Worm (Caenorhabditis elegans): ENCODE results near the gene B0432.10.
A peak's percentile ranks its signal among the peaks of the same experiment; 100 is the strongest.

The B0432.10 gene

DNA sequence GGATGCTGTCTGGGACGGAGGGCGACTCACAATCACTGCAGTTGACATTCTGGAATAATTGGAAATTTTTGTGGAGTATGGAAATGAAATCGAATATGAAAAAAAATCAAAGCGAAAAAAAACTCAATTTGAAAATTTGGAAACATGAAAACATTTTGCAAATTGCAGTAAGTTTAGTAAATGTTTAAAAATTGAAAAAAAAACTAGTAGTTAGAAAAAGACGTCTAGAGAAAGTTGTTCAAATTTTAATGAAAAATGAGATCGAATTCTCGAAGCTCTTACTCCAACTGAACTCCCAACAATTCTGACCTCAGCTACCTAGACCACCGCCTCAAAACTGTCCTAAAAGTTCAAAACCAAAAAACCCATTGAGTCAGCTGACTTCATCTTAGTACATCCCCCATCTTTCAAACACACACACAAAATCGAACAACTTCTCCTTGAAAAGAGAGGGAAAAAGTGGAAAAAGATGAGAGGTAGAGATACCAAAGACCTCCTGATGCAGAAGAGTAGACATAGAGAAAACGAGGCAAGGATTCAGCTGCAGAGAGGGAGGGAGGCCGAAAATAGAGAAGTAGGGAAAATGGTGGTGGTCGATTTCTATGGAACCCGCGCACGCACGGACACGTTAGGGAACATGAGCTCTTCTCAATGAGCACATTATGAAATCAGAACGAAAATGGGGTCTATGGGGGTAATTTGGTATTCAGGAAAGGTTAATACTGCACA, 37.1 kb upstream of the B0432.10 start, which contains the start of gene K01A2.10:
K01A2.10 (minus strand) TSS at position 51 of the 729 bp plus-strand sequence.
- peak; percentile 21 for TF ChIP-seq hlh-6 (tag; optimal IDR thresholded peaks at IDR 0.05)
- TF ChIP-seq npax-4 (tag; optimal IDR thresholded peaks at IDR 0.05) = no peak
- no peak for TF ChIP-seq K02D7.2 (tag; optimal IDR thresholded peaks at IDR 0.05)
- no peak for TF ChIP-seq pqm-1 (tag; optimal IDR thresholded peaks at IDR 0.05)
- TF ChIP-seq K09A11.1 (tag; optimal IDR thresholded peaks at IDR 0.05; ENCODE audit: insufficient read depth) = no peak
- no peak for TF ChIP-seq unc-3 (GFP tag; conservative IDR thresholded peaks at IDR 0.05)
- TF ChIP-seq unc-3 (tag; optimal IDR thresholded peaks at IDR 0.05) = no peak
- TF ChIP-seq pros-1 (tag; optimal IDR thresholded peaks at IDR 0.05) = no peak
- TF ChIP-seq sdc-2 (tag; optimal IDR thresholded peaks at IDR 0.05) = peak; percentile 12
- TF ChIP-seq fax-1 (tag; optimal IDR thresholded peaks at IDR 0.05) = no peak
- peak; percentile 47 for TF ChIP-seq ceh-31 (tag; optimal IDR thresholded peaks at IDR 0.05)
- TF ChIP-seq hlh-30 (tag; optimal IDR thresholded peaks at IDR 0.05; ENCODE audit: insufficient read depth) = peak; percentile 63
- TF ChIP-seq tbx-7 (tag; optimal IDR thresholded peaks at IDR 0.05) = no peak
- no peak for TF ChIP-seq madf-2 (tag; optimal IDR thresholded peaks at IDR 0.05)
- TF ChIP-seq unc-86 (tag; optimal IDR thresholded peaks at IDR 0.05) = no peak
- TF ChIP-seq lin-11 (tag; optimal IDR thresholded peaks at IDR 0.05) = no peak
- peak; percentile 23 for TF ChIP-seq tbx-2 (tag; optimal IDR thresholded peaks at IDR 0.05)
- TF ChIP-seq ceh-22 (tag; optimal IDR thresholded peaks at IDR 0.05) = no peak
- peak; percentile 54 for TF ChIP-seq unc-42 (tag; optimal IDR thresholded peaks at IDR 0.05)
- TF ChIP-seq nfya-1 (tag; optimal IDR thresholded peaks at IDR 0.05) = peak; percentile 56

ce11 chrII:321183-321582, 35.1 kb upstream of the B0432.10 start:
- no peak for TF ChIP-seq ztf-16 (tag; optimal IDR thresholded peaks at IDR 0.05)
- no peak for TF ChIP-seq eyg-1 (tag; optimal IDR thresholded peaks at IDR 0.05)
- TF ChIP-seq ref-2 (tag; optimal IDR thresholded peaks at IDR 0.05) = no peak
- no peak for TF ChIP-seq rnt-1 (tag; optimal IDR thresholded peaks at IDR 0.05)
- no peak for TF ChIP-seq ceh-34 (tag; optimal IDR thresholded peaks at IDR 0.05)
- TF ChIP-seq ceh-30 (tag; optimal IDR thresholded peaks at IDR 0.05) = no peak
- no peak for TF ChIP-seq ceh-19 (GFP tag; optimal IDR thresholded peaks at IDR 0.05)
- TF ChIP-seq pax-1 (tag; optimal IDR thresholded peaks at IDR 0.05) = no peak

- TF ChIP-seq ceh-30 (tag; optimal IDR thresholded peaks at IDR 0.05) (no peak), dve-1 (tag; optimal IDR thresholded peaks at IDR 0.05) (no peak), tbx-2 (tag; optimal IDR thresholded peaks at IDR 0.05) (no peak)
Measured at ce11 chrII:320783-321182, 34.7 kb upstream of the B0432.10 start.

- TF ChIP-seq sox-2 (GFP tag; IDR thresholded peaks at IDR 0.05) (no peak), hlh-15 (tag; optimal IDR thresholded peaks at IDR 0.05) (no peak), K09A11.1 (tag; optimal IDR thresholded peaks at IDR 0.05; ENCODE audit: insufficient read depth) (no peak), ceh-48 (tag; optimal IDR thresholded peaks at IDR 0.05) (no peak), madf-2 (tag; optimal IDR thresholded peaks at IDR 0.05) (no peak), ceh-24 (tag; optimal IDR thresholded peaks at IDR 0.05) (no peak), ceh-6 (GFP tag; optimal IDR thresholded peaks at IDR 0.05) (no peak), mec-3 (tag; optimal IDR thresholded peaks at IDR 0.05; ENCODE audit: borderline replicate concordance) (no peak), odd-2 (tag; optimal IDR thresholded peaks at IDR 0.05) (no peak), hlh-13 (GFP tag; optimal IDR thresholded peaks at IDR 0.05) (no peak), ceh-30 (tag; optimal IDR thresholded peaks at IDR 0.05) (no peak), tbx-2 (tag; optimal IDR thresholded peaks at IDR 0.05) (no peak), ceh-9 (tag; optimal IDR thresholded peaks at IDR 0.05) (no peak), unc-42 (tag; optimal IDR thresholded peaks at IDR 0.05) (no peak), sox-4 (tag; optimal IDR thresholded peaks at IDR 0.05) (no peak), dve-1 (tag; optimal IDR thresholded peaks at IDR 0.05) (no peak), che-1 (tag; optimal IDR thresholded peaks at IDR 0.05) (no peak), ceh-45 (GFP tag; IDR thresholded peaks at IDR 0.05) (no peak), hlh-8 (tag; optimal IDR thresholded peaks at IDR 0.05) (no peak), rnt-1 (tag; optimal IDR thresholded peaks at IDR 0.05) (no peak)
Measured at ce11 chrII:319459-319858, 33.4 kb upstream of the B0432.10 start, which contains the start of gene far-7. Gene far-7, plus strand, starts transcription at chrII:319789.

Data from whole organism, late embryonic.